Fruit fly (Drosophila melanogaster): ENCODE measurements around the gene Pxt.

Pxt gene

DNA sequence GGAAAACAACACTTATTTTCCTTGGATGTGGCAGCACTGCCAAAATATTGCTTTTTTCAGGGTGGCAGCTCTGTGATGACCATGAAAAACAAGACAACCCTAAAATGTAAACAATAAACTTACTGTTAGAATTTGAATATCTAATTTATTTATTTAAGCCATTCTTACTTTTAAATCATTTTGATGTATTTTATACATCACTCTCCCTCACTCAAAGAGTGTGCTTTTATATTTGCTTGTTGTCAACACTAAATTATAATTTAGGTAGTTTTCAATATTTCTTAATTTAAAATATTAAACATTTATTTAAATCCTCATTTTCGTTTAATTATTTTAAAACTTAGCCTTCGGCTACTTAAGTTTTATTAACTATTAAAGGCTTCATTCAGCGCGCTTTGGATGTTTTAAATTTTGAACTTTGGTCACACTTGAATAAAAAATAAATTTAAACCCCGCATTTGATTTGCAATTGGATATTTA is 48.4 kb upstream of the Pxt start, which contains the start of the genes CG7523 and Mps1 (continued):
- TF ChIP-seq CG11560 (tag; IDR thresholded peaks at IDR 0.05) (no peak), chinmo (GFP tag; IDR thresholded peaks at IDR 0.05; ENCODE audit: partially characterized antibody) (no peak), CG1792 (GFP tag; optimal IDR thresholded peaks at IDR 0.05) (no peak), CG10431 (GFP tag; optimal IDR thresholded peaks at IDR 0.05) (peak; percentile 41), corto (GFP tag; optimal IDR thresholded peaks at IDR 0.05) (no peak), prd (optimal IDR thresholded peaks at IDR 0.05) (no peak), prd (GFP tag; IDR thresholded peaks at IDR 0.05) (no peak), schlank (tag; optimal IDR thresholded peaks at IDR 0.05) (no peak), Antp (GFP tag; optimal IDR thresholded peaks at IDR 0.05) (no peak), CG33557 (GFP tag; optimal IDR thresholded peaks at IDR 0.05) (peak; percentile 4), CG6813 (GFP tag; optimal IDR thresholded peaks at IDR 0.05) (no peak), vvl (GFP tag; IDR thresholded peaks at IDR 0.05) (peak; percentile 44), ase (GFP tag; IDR thresholded peaks at IDR 0.05) (no peak), CG7928 (GFP tag; optimal IDR thresholded peaks at IDR 0.05) (no peak), CG14667 (GFP tag; IDR thresholded peaks at IDR 0.05) (no peak), Vsx1 (GFP tag; optimal IDR thresholded peaks at IDR 0.05) (no peak), Mes4 (GFP tag; optimal IDR thresholded peaks at IDR 0.05) (no peak), Hey (tag; optimal IDR thresholded peaks at IDR 0.05) (no peak), jing (GFP tag; optimal IDR thresholded peaks at IDR 0.05) (no peak), wdn (GFP tag; IDR thresholded peaks at IDR 0.05) (no peak), exex (tag; optimal IDR thresholded peaks at IDR 0.05) (no peak), D19A (tag; optimal IDR thresholded peaks at IDR 0.05) (peak; percentile 7), CG1233 (GFP tag; optimal IDR thresholded peaks at IDR 0.05) (peak; percentile 5), CG2889 (GFP tag; IDR thresholded peaks at IDR 0.05) (no peak), zfh1 (GFP tag; IDR thresholded peaks at IDR 0.05) (no peak), Dek (tag; optimal IDR thresholded peaks at IDR 0.05) (peak; percentile 48), ap (GFP tag; IDR thresholded peaks at IDR 0.05) (no peak), CG6683 (GFP tag; optimal IDR thresholded peaks at IDR 0.05) (no peak), CG4424 (GFP tag; optimal IDR thresholded peaks at IDR 0.05) (no peak), Side (GFP tag; optimal IDR thresholded peaks at IDR 0.05) (no peak), Six4 (GFP tag; optimal IDR thresholded peaks at IDR 0.05) (no peak)

DNA sequence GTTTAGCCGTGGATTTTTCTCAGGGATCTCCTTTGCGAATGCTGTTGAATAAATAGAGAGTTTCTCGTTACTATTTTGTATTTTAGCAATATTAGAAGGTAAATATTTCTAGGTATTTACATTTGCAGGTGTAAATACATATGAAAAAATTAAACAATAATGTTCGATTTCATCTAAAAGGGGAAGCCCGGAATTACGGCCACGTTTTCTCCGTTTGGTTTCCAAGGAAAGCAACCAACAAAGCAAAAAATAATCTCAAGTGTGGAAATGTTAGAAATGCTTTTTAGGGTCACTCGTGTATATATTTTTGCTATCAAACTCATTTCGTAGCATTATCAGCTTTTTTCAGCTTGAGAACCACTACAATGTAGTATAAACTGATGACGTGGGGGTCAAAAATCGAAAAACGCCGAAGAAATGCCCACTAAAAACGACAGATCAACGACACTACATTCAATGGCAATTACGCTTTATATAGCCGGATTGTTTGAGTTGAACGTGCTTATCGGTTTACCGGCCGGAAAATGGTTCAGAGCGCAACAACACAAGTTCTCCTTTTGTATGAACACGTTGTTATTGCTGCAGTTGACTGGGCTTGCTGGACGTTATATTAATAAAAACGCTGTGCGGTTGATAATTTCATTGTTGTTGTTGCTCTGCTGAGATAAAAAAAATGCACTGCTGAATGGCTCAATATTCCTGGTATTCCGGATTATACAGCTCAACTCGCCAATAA is 40.9 kb upstream of the Pxt start:
- no peak for TF ChIP-seq Dip3 (GFP tag; optimal IDR thresholded peaks at IDR 0.05)
- peak in 1 of 2 experiments; percentile 7 for TF ChIP-seq Pdp1 (GFP tag; optimal IDR thresholded peaks at IDR 0.05)
- no peak for TF ChIP-seq Hmx (GFP tag; optimal IDR thresholded peaks at IDR 0.05)
- TF ChIP-seq CG2199 (GFP tag; IDR thresholded peaks at IDR 0.05): peak; percentile 68
- no peak for TF ChIP-seq CG6854 (GFP tag; optimal IDR thresholded peaks at IDR 0.05)
- TF ChIP-seq jumu (GFP tag; optimal IDR thresholded peaks at IDR 0.05): no peak
- TF ChIP-seq exex (tag; optimal IDR thresholded peaks at IDR 0.05): peak; percentile 42
- TF ChIP-seq Xbp1 (GFP tag; optimal IDR thresholded peaks at IDR 0.05): peak; percentile 11
- no peak for TF ChIP-seq gfzf (GFP tag; optimal IDR thresholded peaks at IDR 0.05)
- TF ChIP-seq Hr78 (GFP tag; optimal IDR thresholded peaks at IDR 0.05): peak in 1 of 2 experiments; percentile 79
- no peak for TF ChIP-seq Dad (GFP tag; optimal IDR thresholded peaks at IDR 0.05)
- TF ChIP-seq CG12155 (GFP tag; optimal IDR thresholded peaks at IDR 0.05): no peak
- no peak for TF ChIP-seq cas (GFP tag; IDR thresholded peaks at IDR 0.05)
- TF ChIP-seq lbe (GFP tag; optimal IDR thresholded peaks at IDR 0.05): peak; percentile 24
- no peak for TF ChIP-seq NC2α (GFP tag; optimal IDR thresholded peaks at IDR 0.05)
- TF ChIP-seq sug (tag; optimal IDR thresholded peaks at IDR 0.05): peak; percentile 33
- no peak for TF ChIP-seq Fer3 (tag; optimal IDR thresholded peaks at IDR 0.05)
- peak; percentile 29 for TF ChIP-seq corto (GFP tag; optimal IDR thresholded peaks at IDR 0.05)

All from whole organism, embryonic.